Fruit fly (Drosophila melanogaster): Measurements from ENCODE around the gene CG6576.

The CG6576 gene

dm6 chr3L:8708856-8709255, 46.9 kb upstream of the CG6576 start (continued):
- TF ChIP-seq amos (GFP tag; IDR thresholded peaks at IDR 0.05; ENCODE audit: partially characterized antibody) (no peak), Sry-δ (GFP tag; optimal IDR thresholded peaks at IDR 0.05) (no peak), CG18599 (GFP tag; optimal IDR thresholded peaks at IDR 0.05) (peak; percentile 29), Deaf1 (tag; optimal IDR thresholded peaks at IDR 0.05) (no peak), ro (GFP tag; IDR thresholded peaks at IDR 0.05) (no peak), kah (GFP tag; optimal IDR thresholded peaks at IDR 0.05) (no peak), CG30403 (GFP tag; optimal IDR thresholded peaks at IDR 0.05) (no peak), CG6175 (GFP tag; IDR thresholded peaks at IDR 0.05) (no peak), CG11247 (GFP tag; IDR thresholded peaks at IDR 0.05) (no peak), CG32767 (GFP tag; IDR thresholded peaks at IDR 0.05) (no peak), GATAe (GFP tag; conservative IDR thresholded peaks at IDR 0.05) (peak; percentile 27; the same call in 1 of the 2 replicates), MESR4 (GFP tag; optimal IDR thresholded peaks at IDR 0.05) (no peak), slbo (GFP tag; IDR thresholded peaks at IDR 0.05) (peak; percentile 29; the same call in 1 of the 2 replicates), seq (GFP tag; IDR thresholded peaks at IDR 0.05) (no peak), Rx (GFP tag; IDR thresholded peaks at IDR 0.05) (no peak), CG2202 (tag; optimal IDR thresholded peaks at IDR 0.05) (no peak), Meics (GFP tag; optimal IDR thresholded peaks at IDR 0.05) (no peak), CG9437 (GFP tag; optimal IDR thresholded peaks at IDR 0.05) (no peak), ewg (GFP tag; optimal IDR thresholded peaks at IDR 0.05) (no peak), CG12942 (GFP tag; optimal IDR thresholded peaks at IDR 0.05) (no peak), CG9609 (GFP tag; optimal IDR thresholded peaks at IDR 0.05) (no peak), CG1603 (tag; optimal IDR thresholded peaks at IDR 0.05) (no peak), nau (GFP tag; optimal IDR thresholded peaks at IDR 0.05) (no peak), CG11456 (GFP tag; IDR thresholded peaks at IDR 0.05) (no peak), HLH3B (GFP tag; IDR thresholded peaks at IDR 0.05) (no peak), Bdp1 (GFP tag; optimal IDR thresholded peaks at IDR 0.05) (no peak), CG31365 (tag; optimal IDR thresholded peaks at IDR 0.05) (no peak), Sox100B (GFP tag; optimal IDR thresholded peaks at IDR 0.05) (no peak), zfh2 (GFP tag; optimal IDR thresholded peaks at IDR 0.05) (peak; percentile 18), CG13287 (GFP tag; IDR thresholded peaks at IDR 0.05; ENCODE audit: partially characterized antibody) (no peak), Antp (GFP tag; optimal IDR thresholded peaks at IDR 0.05) (no peak), dati (GFP tag; IDR thresholded peaks at IDR 0.05) (no peak), Abd-B (GFP tag; optimal IDR thresholded peaks at IDR 0.05) (no peak), CkIIα-i1 (GFP tag; IDR thresholded peaks at IDR 0.05) (no peak), CoRest (tag; optimal IDR thresholded peaks at IDR 0.05) (no peak), Ptx1 (GFP tag; IDR thresholded peaks at IDR 0.05) (no peak), yki (optimal IDR thresholded peaks at IDR 0.05) (no peak), bigmax (GFP tag; optimal IDR thresholded peaks at IDR 0.05) (no peak), peb (GFP tag; IDR thresholded peaks at IDR 0.05) (no peak), sd (tag; optimal IDR thresholded peaks at IDR 0.05) (peak; percentile 21), CG4707 (GFP tag; optimal IDR thresholded peaks at IDR 0.05) (no peak), fd96Cb (tag; optimal IDR thresholded peaks at IDR 0.05) (no peak), gsb-n (tag; optimal IDR thresholded peaks at IDR 0.05) (no peak), zfh1 (GFP tag; IDR thresholded peaks at IDR 0.05) (no peak), CG4730 (GFP tag; IDR thresholded peaks at IDR 0.05) (no peak), dm (GFP tag; optimal IDR thresholded peaks at IDR 0.05) (no peak)
